Worm (Caenorhabditis elegans) whole organism, young adult: Measurements from ENCODE around the gene hch-1.

Experiments used
- Y56A3A.18 ChIP-seq: fragments of 200-800 bp; sonication (Bioruptor generic); IDR thresholded peaks from 2 replicates; pipeline ENCODE4 v1.3.6; 2022; ENCODE audit warnings: missing genetic modification reagents, missing genetic modification characterization, missing compliant biosample characterization
- efl-1 ChIP-seq: fragments of 150-350 bp; optimal IDR thresholded peaks from 2 replicates; lab custom pipeline; 2014; ENCODE audit warnings: missing biosample characterization, missing genetic modification reagents, missing genetic modification characterization
- tbx-9 ChIP-seq: sonication (generic microtip); optimal IDR thresholded peaks from 2 replicates; lab custom pipeline; 2016; ENCODE audit warnings: borderline replicate concordance, missing genetic modification characterization, inconsistent platforms, missing compliant biosample characterization

DNA sequence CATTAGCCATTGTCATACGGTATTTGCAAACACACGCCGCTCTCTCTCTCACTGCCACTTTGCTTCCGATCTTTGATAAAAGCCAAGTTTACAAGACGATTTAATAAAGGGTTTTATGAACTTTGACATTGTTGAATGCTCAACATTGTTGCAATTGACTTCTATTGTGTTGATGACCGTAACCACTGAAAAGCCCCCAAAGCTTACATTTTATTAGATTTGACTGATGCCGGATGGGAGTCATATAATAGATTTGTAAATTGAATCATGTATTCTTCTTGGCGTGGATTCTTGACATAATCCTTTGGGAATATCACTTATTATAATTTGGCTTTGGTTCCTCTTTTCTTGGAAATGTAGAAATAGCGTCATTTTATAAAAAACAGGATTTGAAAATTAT, 3.9 kb downstream of the hch-1 start:
- no peak for TF ChIP-seq Y56A3A.18 (GFP tag; lab: Robert Waterston, UW)
- no peak for TF ChIP-seq tbx-9 (tag; lab: Kevin White, UChicago)
- TF ChIP-seq efl-1 (GFP tag; lab: Kevin White, UChicago), result no peak
